Worm (Caenorhabditis elegans) whole organism, L4 larva: ENCODE results near the gene C15H11.13.
A peak's percentile ranks its signal among the peaks of the same experiment; 100 is the strongest.

Experiments
- F26F4.8 ChIP-seq: fragments of 200-800 bp; sonication (Bioruptor generic); conservative IDR thresholded peaks from 2 replicates; pipeline ENCODE4 v1.3.6; 2022; ENCODE audit warnings: missing genetic modification characterization, missing compliant biosample characterization
- F37D6.2 ChIP-seq: sonication (generic microtip); optimal IDR thresholded peaks from 2 replicates; lab custom pipeline; 2016; ENCODE audit warnings: mild to moderate bottlenecking, missing genetic modification characterization, missing compliant biosample characterization
- F44E2.7 ChIP-seq: fragments of 200-800 bp; sonication (Bioruptor generic); IDR thresholded peaks from 2 replicates; pipeline ENCODE4 v2.1.2; 2022; ENCODE audit warnings: missing genetic modification characterization, missing compliant biosample characterization
- R02D3.7 ChIP-seq: fragments of 150-350 bp; sonication (generic microtip); optimal IDR thresholded peaks from 3 replicates; lab custom pipeline; 2014; ENCODE audit warnings: missing biosample characterization, missing genetic modification characterization
- Y105C5A.15 ChIP-seq: fragments of 200-800 bp; sonication (Bioruptor generic); IDR thresholded peaks from 2 replicates; pipeline ENCODE4 v1.3.6; 2022; ENCODE audit warnings: missing genetic modification characterization, missing compliant biosample characterization
- Y75B8A.6 ChIP-seq: fragments of 200-800 bp; sonication (Bioruptor generic); IDR thresholded peaks from 2 replicates; pipeline ENCODE4 v1.3.6; 2022; ENCODE audit warnings: missing genetic modification reagents, missing genetic modification characterization, missing compliant biosample characterization
- ZK337.2 ChIP-seq: fragments of 200-800 bp; sonication (Bioruptor generic); IDR thresholded peaks from 2 replicates; pipeline ENCODE4 v1.3.6; 2022; ENCODE audit warnings: missing genetic modification reagents, missing genetic modification characterization, missing compliant biosample characterization
- aha-1 ChIP-seq: fragments of 150-350 bp; peaks from one replicate; lab custom pipeline; 2014; ENCODE audit warnings: missing biosample characterization, missing genetic modification characterization
- attf-4 ChIP-seq: sonication (generic microtip); optimal IDR thresholded peaks from 3 replicates; lab custom pipeline; 2017; ENCODE audit warnings: missing biosample characterization, missing genetic modification characterization
- ceh-20 ChIP-seq: fragments of 200-800 bp; sonication (Bioruptor generic); IDR thresholded peaks from 2 replicates; pipeline ENCODE4 v1.3.6; 2022; ENCODE audit warnings: missing genetic modification reagents, missing genetic modification characterization, missing compliant biosample characterization
- ceh-32 ChIP-seq: sonication (generic microtip); optimal IDR thresholded peaks from 2 replicates; lab custom pipeline; 2016; ENCODE audit warnings: mild to moderate bottlenecking, missing genetic modification characterization, missing compliant biosample characterization; ENCODE audit not compliant: poor library complexity
- ces-1 ChIP-seq: fragments of 150-350 bp; sonication (generic microtip); optimal IDR thresholded peaks from 4 replicates; lab custom pipeline; 2014; ENCODE audit warnings: missing biosample characterization, missing genetic modification reagents, missing genetic modification characterization
- daf-12 ChIP-seq: fragments of 150-350 bp; optimal IDR thresholded peaks from 2 replicates; lab custom pipeline; 2014; ENCODE audit warnings: missing biosample characterization, missing genetic modification reagents, missing genetic modification characterization
- daf-16 ChIP-seq, 3 experiments: sonication (generic microtip); optimal IDR thresholded peaks; 2 replicates each; lab custom pipeline; 2016 to 2017; ENCODE audit warnings: missing genetic modification characterization in 3 of 3, missing genetic modification reagents in 3 of 3, mild to moderate bottlenecking in 2 of 3, missing compliant biosample characterization in 2 of 3, missing biosample characterization in 1 of 3, moderate library complexity in 1 of 3
- daf-19 ChIP-seq: fragments of 200-800 bp; sonication (Bioruptor generic); conservative IDR thresholded peaks from 2 replicates; pipeline ENCODE4 v1.3.6; 2022; ENCODE audit warnings: missing genetic modification characterization, missing compliant biosample characterization
- dmd-9 ChIP-seq: fragments of 200-800 bp; sonication (Bioruptor generic); IDR thresholded peaks from 2 replicates; pipeline ENCODE4 v1.3.6; 2022; ENCODE audit warnings: missing genetic modification reagents, missing genetic modification characterization, missing compliant biosample characterization
- dpl-1 ChIP-seq: fragments of 150-350 bp; optimal IDR thresholded peaks from 2 replicates; lab custom pipeline; 2014; ENCODE audit warnings: missing biosample characterization, missing genetic modification reagents, missing genetic modification characterization
- egl-27 ChIP-seq: sonication (generic microtip); optimal IDR thresholded peaks from 3 replicates; lab custom pipeline; 2017; ENCODE audit warnings: missing biosample characterization, missing genetic modification reagents, missing genetic modification characterization
- egl-43 ChIP-seq: fragments of 200-800 bp; sonication (Bioruptor generic); IDR thresholded peaks from 2 replicates; pipeline ENCODE4 v1.3.6; 2022; ENCODE audit warnings: missing genetic modification reagents, missing genetic modification characterization, missing compliant biosample characterization
- fkh-10 ChIP-seq: fragments of 150-350 bp; optimal IDR thresholded peaks from 2 replicates; lab custom pipeline; 2014; ENCODE audit warnings: missing biosample characterization, missing genetic modification reagents, missing genetic modification characterization
- hif-1 ChIP-seq, 2 experiments: sonication (generic microtip); optimal IDR thresholded peaks; 2 replicates each; lab custom pipeline; 2016 to 2017; ENCODE audit warnings: missing compliant biosample characterization in 2 of 2, missing genetic modification characterization in 2 of 2, missing genetic modification reagents in 2 of 2, missing genotype in 2 of 2, mild to moderate bottlenecking in 1 of 2
- hmg-1.1 ChIP-seq: fragments of 200-800 bp; sonication (Bioruptor generic); IDR thresholded peaks from 2 replicates; pipeline ENCODE4 v1.3.6; 2022; ENCODE audit warnings: missing genetic modification reagents, missing genetic modification characterization, missing compliant biosample characterization
- jun-1 ChIP-seq: fragments of 150-350 bp; optimal IDR thresholded peaks from 2 replicates; lab custom pipeline; 2014; ENCODE audit warnings: missing biosample characterization, missing genetic modification reagents, missing genetic modification characterization
- lim-7 ChIP-seq: fragments of 200-800 bp; sonication (Bioruptor generic); IDR thresholded peaks from 2 replicates; pipeline ENCODE4 v1.3.6; 2022; ENCODE audit warnings: missing genetic modification characterization, missing compliant biosample characterization
- lin-15B ChIP-seq: fragments of 150-350 bp; sonication (generic microtip); optimal IDR thresholded peaks from 3 replicates; lab custom pipeline; 2014; ENCODE audit warnings: missing biosample characterization, missing genetic modification characterization
- lin-29 ChIP-seq: fragments of 200-800 bp; sonication (Bioruptor generic); IDR thresholded peaks from 2 replicates; pipeline ENCODE4 v1.3.6; 2022; ENCODE audit warnings: missing genetic modification reagents, missing genetic modification characterization, missing compliant biosample characterization
- lin-38 ChIP-seq: fragments of 200-800 bp; sonication (Bioruptor generic); IDR thresholded peaks from 2 replicates; pipeline ENCODE4 v1.3.6; 2022; ENCODE audit warnings: missing genetic modification reagents, missing genetic modification characterization, missing compliant biosample characterization
- lsy-2 ChIP-seq, 2 experiments: fragments of 150-350 bp in 1 of 2; sonication (generic microtip) in 1 of 2; optimal IDR thresholded peaks; 2 replicates each; lab custom pipeline; 2014 to 2017; ENCODE audit warnings: missing biosample characterization in 2 of 2, missing genetic modification characterization in 2 of 2
- madf-9 ChIP-seq: fragments of 200-800 bp; sonication (Bioruptor generic); conservative IDR thresholded peaks from 2 replicates; pipeline ENCODE4 v1.3.6; 2022; ENCODE audit warnings: missing genetic modification reagents, missing genetic modification characterization, missing compliant biosample characterization
- mdl-1 ChIP-seq, 2 experiments: fragments of 150-350 bp in 1 of 2; sonication (generic microtip) in 1 of 2; optimal IDR thresholded peaks; 2 replicates each; lab custom pipeline; 2014 to 2017; ENCODE audit warnings: missing biosample characterization in 2 of 2, missing genetic modification characterization in 2 of 2
- mdt-29 ChIP-seq: fragments of 200-800 bp; sonication (Bioruptor generic); IDR thresholded peaks from 2 replicates; pipeline ENCODE4 v1.3.6; 2022; ENCODE audit warnings: missing genetic modification reagents, missing genetic modification characterization, missing compliant biosample characterization
- mep-1 ChIP-seq: fragments of 150-350 bp; sonication (generic microtip); optimal IDR thresholded peaks from 3 replicates; lab custom pipeline; 2014; ENCODE audit warnings: missing biosample characterization, missing genetic modification characterization
- mes-2 ChIP-seq: sonication (generic microtip); optimal IDR thresholded peaks from 2 replicates; lab custom pipeline; 2016; ENCODE audit warnings: missing genotype, mild to moderate bottlenecking, missing genetic modification characterization, missing compliant biosample characterization; ENCODE audit not compliant: poor library complexity, severe bottlenecking
- mxl-3 ChIP-seq: fragments of 200-800 bp; sonication (Bioruptor generic); optimal IDR thresholded peaks from 2 replicates; lab custom pipeline; 2018; ENCODE audit warnings: mild to moderate bottlenecking, missing genetic modification characterization, missing compliant biosample characterization
- nhr-10 ChIP-seq: fragments of 150-350 bp; optimal IDR thresholded peaks from 2 replicates; lab custom pipeline; 2014; ENCODE audit warnings: missing biosample characterization, missing genetic modification characterization
- nhr-25 ChIP-seq: sonication (generic microtip); optimal IDR thresholded peaks from 2 replicates; lab custom pipeline; 2017; ENCODE audit warnings: missing genetic modification characterization, mild to moderate bottlenecking, missing compliant biosample characterization, antibody characterized with exemption, moderate library complexity, borderline replicate concordance; ENCODE audit not compliant: insufficient read depth
- nhr-42 ChIP-seq: fragments of 200-800 bp; sonication (Bioruptor generic); IDR thresholded peaks from 2 replicates; pipeline ENCODE4 v1.3.6; 2022; ENCODE audit warnings: missing genetic modification characterization, missing compliant biosample characterization
- nhr-6 ChIP-seq: fragments of 150-350 bp; optimal IDR thresholded peaks from 2 replicates; lab custom pipeline; 2014; ENCODE audit warnings: missing biosample characterization, missing genetic modification characterization
- nhr-76 ChIP-seq: fragments of 150-350 bp; optimal IDR thresholded peaks from 2 replicates; lab custom pipeline; 2014; ENCODE audit warnings: missing biosample characterization, missing genetic modification characterization
- pha-4 ChIP-seq, 2 experiments: fragments of 150-350 bp in 1 of 2; fragments of 200-800 bp in 1 of 2; sonication (Bioruptor generic) in 1 of 2; IDR thresholded peaks in 1 of 2; optimal IDR thresholded peaks in 1 of 2; 2 replicates each; pipeline versions ENCODE4 v1.3.6 to Lab custom; 2014 to 2022; ENCODE audit warnings: missing genetic modification characterization in 2 of 2, missing genetic modification reagents in 2 of 2, missing biosample characterization in 1 of 2, missing compliant biosample characterization in 1 of 2
- rbr-2 ChIP-seq: sonication (generic microtip); optimal IDR thresholded peaks from 2 replicates; lab custom pipeline; 2016; ENCODE audit warnings: missing genotype, missing genetic modification characterization, missing compliant biosample characterization
- snpc-4 ChIP-seq: fragments of 150-350 bp; optimal IDR thresholded peaks from 2 replicates; lab custom pipeline; 2014; ENCODE audit warnings: missing biosample characterization, missing genetic modification characterization
- tag-97 ChIP-seq: fragments of 200-800 bp; sonication (Bioruptor generic); IDR thresholded peaks from 2 replicates; pipeline ENCODE4 v1.3.6; 2022; ENCODE audit warnings: missing genetic modification characterization, missing compliant biosample characterization
- unc-130 ChIP-seq: sonication (generic microtip); optimal IDR thresholded peaks from 2 replicates; lab custom pipeline; 2016; ENCODE audit warnings: missing genetic modification reagents, missing genetic modification characterization, missing compliant biosample characterization
- vab-7 ChIP-seq: fragments of 200-800 bp; sonication (Bioruptor generic); IDR thresholded peaks from 2 replicates; pipeline ENCODE4 v1.3.6; 2022; ENCODE audit warnings: missing genetic modification reagents, missing genetic modification characterization, missing compliant biosample characterization
- zfp-3 ChIP-seq: fragments of 200-800 bp; sonication (Bioruptor generic); conservative IDR thresholded peaks from 2 replicates; pipeline ENCODE4 v1.3.6; 2022; ENCODE audit warnings: missing genetic modification reagents, missing genetic modification characterization, missing compliant biosample characterization
- zip-11 ChIP-seq: fragments of 200-800 bp; sonication (Bioruptor generic); IDR thresholded peaks from 2 replicates; pipeline ENCODE4 v1.3.6; 2022; ENCODE audit warnings: missing genetic modification characterization, missing compliant biosample characterization
- ztf-7 ChIP-seq: fragments of 150-350 bp; optimal IDR thresholded peaks from 2 replicates; lab custom pipeline; 2014; ENCODE audit warnings: missing biosample characterization, missing genetic modification characterization

C15H11.13 gene

DNA sequence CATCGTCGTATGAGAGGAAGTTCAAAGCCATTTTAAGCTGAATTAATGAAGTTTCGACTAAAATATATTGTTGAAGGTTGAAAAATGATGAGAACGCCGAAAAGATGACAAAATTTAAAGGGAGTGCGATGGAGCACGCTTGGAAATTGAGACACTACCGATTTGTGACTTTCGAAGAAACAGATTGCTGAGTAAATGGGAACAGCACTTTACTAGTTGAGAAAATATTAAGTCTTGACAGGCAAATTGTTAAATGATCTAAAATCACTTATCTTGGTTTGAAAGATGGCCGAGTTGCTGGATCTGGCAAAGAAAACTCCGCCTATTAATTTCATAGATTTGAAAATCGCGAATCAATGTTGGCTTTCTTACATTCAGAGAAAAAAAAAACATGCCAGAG lies 28.4 kb downstream of the C15H11.13 start, which contains the start of gene rpoa-12:
TSS of gene rpoa-12 (minus strand) at position 37 of the 400 bp plus-strand sequence.
- TF ChIP-seq fkh-10 (GFP tag; lab: Kevin White, UChicago) (no peak), lsy-2 (tag; optimal IDR thresholded peaks at IDR 0.05; lab: Kevin White, UChicago) (peak in 1 of 2 experiments; percentile 42), R02D3.7 (no peak), ces-1 (GFP tag; lab: Kevin White, UChicago) (no peak), F26F4.8 (no peak), nhr-10 (no peak), aha-1 (no peak), ceh-20 (GFP tag; lab: Robert Waterston, UW) (no peak), rbr-2 (tag; lab: Kevin White, UChicago) (peak; percentile 21), unc-130 (GFP tag; lab: Kevin White, UChicago) (peak; percentile 47), F37D6.2 (peak; percentile 23), dmd-9 (GFP tag; lab: Robert Waterston, UW) (no peak), nhr-6 (tag; lab: Kevin White, UChicago) (peak; percentile 64), daf-16 (GFP tag; optimal IDR thresholded peaks at IDR 0.05; lab: Kevin White, UChicago) (no peak), daf-16 (tag; optimal IDR thresholded peaks at IDR 0.05; lab: Kevin White, UChicago) (peak; percentile 17), mxl-3 (GFP tag; lab: Kevin White, UChicago) (no peak), egl-43 (GFP tag; lab: Robert Waterston, UW) (no peak), lin-38 (GFP tag; lab: Robert Waterston, UW) (peak; percentile 68), ZK337.2 (no peak), nhr-25 (tag; lab: Kevin White, UChicago) (peak; percentile 16), Y105C5A.15 (GFP tag; lab: Robert Waterston, UW) (no peak), attf-4 (tag; lab: Kevin White, UChicago) (no peak), dpl-1 (GFP tag; lab: Kevin White, UChicago) (peak; percentile 28), mes-2 (tag; lab: Kevin White, UChicago) (peak; percentile 77), hif-1 (tag; optimal IDR thresholded peaks at IDR 0.05; lab: Kevin White, UChicago) (peak in 1 of 2 experiments; percentile 74), egl-27 (tag; lab: Kevin White, UChicago) (no peak), mep-1 (no peak), zip-11 (GFP tag; lab: Robert Waterston, UW) (no peak), zfp-3 (GFP tag; lab: Robert Waterston, UW) (no peak), Y75B8A.6 (GFP tag; lab: Robert Waterston, UW) (no peak)

DNA sequence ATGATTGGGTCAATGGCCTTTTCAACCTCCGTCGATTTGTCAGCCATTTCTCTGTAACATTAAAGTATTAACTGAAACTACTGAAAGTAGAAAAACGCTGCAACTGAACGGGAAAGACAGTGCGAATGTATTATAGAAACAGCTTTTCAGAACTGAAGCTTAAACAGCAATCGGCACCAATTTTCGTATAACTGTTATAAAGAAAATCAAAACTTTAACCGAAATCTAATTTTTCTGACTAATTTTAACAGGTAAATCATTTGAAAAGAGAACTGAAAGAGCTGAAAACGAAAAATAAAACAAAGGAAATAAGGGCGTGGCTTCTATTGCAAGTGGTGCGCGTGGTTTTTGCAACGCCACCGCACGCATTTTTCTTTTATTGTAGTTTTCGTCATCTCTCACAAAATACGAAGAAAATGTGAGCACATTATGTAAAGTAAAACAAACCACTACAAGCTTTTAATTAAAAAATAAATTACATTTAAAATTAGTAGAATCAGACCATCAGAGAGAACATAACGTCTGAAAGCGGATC lies 30.2 kb downstream of the C15H11.13 start, which contains the start of gene rrsr-1:
TSS of gene rrsr-1 (minus strand) at position 51 of the 535 bp plus-strand sequence.
- peak; percentile 40; the same call in 1 of the 2 replicates for TF ChIP-seq hmg-1.1 (GFP tag; lab: Robert Waterston, UW)
- TF ChIP-seq nhr-25 (tag; lab: Kevin White, UChicago): no peak
- TF ChIP-seq daf-12 (tag; lab: Kevin White, UChicago): no peak
- no peak for TF ChIP-seq lin-15B (tag; lab: Kevin White, UChicago)
- no peak for TF ChIP-seq tag-97 (GFP tag; lab: Robert Waterston, UW)
- TF ChIP-seq mdl-1 (tag; optimal IDR thresholded peaks at IDR 0.05; lab: Kevin White, UChicago): no peak
- no peak for TF ChIP-seq nhr-76
- TF ChIP-seq F44E2.7 (GFP tag; lab: Robert Waterston, UW): no peak
- no peak for TF ChIP-seq snpc-4
- TF ChIP-seq ztf-7: no peak
- TF ChIP-seq lim-7: no peak
- TF ChIP-seq daf-19 (GFP tag; lab: Robert Waterston, UW): no peak
- no peak for TF ChIP-seq madf-9 (GFP tag; lab: Robert Waterston, UW)
- TF ChIP-seq nhr-10: no peak
- no peak for TF ChIP-seq lin-29 (GFP tag; lab: Robert Waterston, UW)
- TF ChIP-seq ceh-32 (tag; lab: Kevin White, UChicago): no peak
- TF ChIP-seq aha-1: no peak
- no peak for TF ChIP-seq mdt-29 (GFP tag; lab: Robert Waterston, UW)
- TF ChIP-seq nhr-6 (tag; lab: Kevin White, UChicago): peak; percentile 86
- no peak for TF ChIP-seq zip-11 (GFP tag; lab: Robert Waterston, UW)
- TF ChIP-seq unc-130 (GFP tag; lab: Kevin White, UChicago): peak; percentile 36
- peak; percentile 29 for TF ChIP-seq dpl-1 (GFP tag; lab: Kevin White, UChicago)
- TF ChIP-seq vab-7 (GFP tag; lab: Robert Waterston, UW): no peak
- no peak for TF ChIP-seq jun-1
- TF ChIP-seq pha-4 (GFP tag; IDR thresholded peaks at IDR 0.05; lab: Robert Waterston, UW): no peak
- TF ChIP-seq pha-4 (tag; optimal IDR thresholded peaks at IDR 0.05; lab: Kevin White, UChicago): no peak
- TF ChIP-seq nhr-42 (GFP tag; lab: Robert Waterston, UW): no peak
- TF ChIP-seq mes-2 (tag; lab: Kevin White, UChicago): peak; percentile 88
